Fruit fly (Drosophila melanogaster): ENCODE measurements around the gene Xrcc2.

DNA sequence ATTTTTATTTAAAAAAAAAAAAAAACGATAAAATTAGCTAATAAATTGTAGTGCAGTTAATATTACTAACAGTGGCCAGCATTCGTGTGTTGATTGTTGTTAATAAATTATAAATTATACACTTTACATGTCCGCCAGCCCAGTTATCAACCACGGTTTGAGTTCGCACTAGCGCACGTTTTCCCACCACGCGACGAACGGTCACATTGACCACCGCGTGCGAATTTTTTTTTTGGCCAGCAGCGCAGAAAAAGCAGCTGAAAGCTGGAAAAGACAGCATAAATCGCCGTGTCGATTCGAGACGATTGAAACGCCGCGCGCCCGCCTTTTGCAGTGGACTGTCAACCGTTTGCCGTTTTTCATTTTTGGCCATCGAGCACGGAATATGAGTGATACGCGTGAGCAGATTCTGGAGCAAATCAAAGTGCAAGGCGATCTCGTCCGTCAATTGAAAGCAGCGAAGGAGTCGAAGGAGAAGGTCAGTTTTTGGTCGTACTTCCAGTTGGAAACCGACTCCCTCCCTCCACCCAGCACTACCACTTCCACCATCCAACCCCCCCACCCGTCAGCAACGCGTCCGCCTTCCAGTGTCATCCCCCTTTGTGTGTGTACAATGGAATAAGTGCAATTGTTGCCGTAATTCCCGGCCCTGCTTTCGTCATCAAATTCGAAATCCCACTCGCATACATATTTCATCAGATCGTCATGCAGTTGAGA is 15.4 kb downstream of the Xrcc2 start, which contains the start of the genes Bx and HisRS:
- no peak for TF ChIP-seq CG8478 (optimal IDR thresholded peaks at IDR 0.05)
- peak; percentile 35; the same call in 1 of the 3 replicates for TF ChIP-seq knrl (GFP tag; IDR thresholded peaks at IDR 0.05; ENCODE audit: partially characterized antibody)
- no peak for TF ChIP-seq CG12071 (GFP tag; optimal IDR thresholded peaks at IDR 0.05)
- TF ChIP-seq CG4282 (GFP tag; optimal IDR thresholded peaks at IDR 0.05) = no peak
- TF ChIP-seq sisA (GFP tag; IDR thresholded peaks at IDR 0.05) = no peak
- TF ChIP-seq tup (GFP tag; optimal IDR thresholded peaks at IDR 0.05) = no peak
- TF ChIP-seq insv (GFP tag; optimal IDR thresholded peaks at IDR 0.05) = no peak
- no peak for TF ChIP-seq Taf1 (GFP tag; IDR thresholded peaks at IDR 0.05)
- TF ChIP-seq oc (tag; optimal IDR thresholded peaks at IDR 0.05) = no peak
- peak; percentile 59 for TF ChIP-seq CG42726 (GFP tag; IDR thresholded peaks at IDR 0.05; ENCODE audit: partially characterized antibody)

Measured in whole organism, embryonic.